Worm (Caenorhabditis elegans): ENCODE results near the gene mrpl-21.

- TF ChIP-seq him-1 (tag; optimal IDR thresholded peaks at IDR 0.05) = no peak
- TF ChIP-seq dao-5 (tag; optimal IDR thresholded peaks at IDR 0.05) = no peak
- TF ChIP-seq W03F9.2 (tag; optimal IDR thresholded peaks at IDR 0.05) = no peak
These were observed 32.3 kb upstream of the mrpl-21 start for ce11 chrIII:4275704-4276103.

All from whole organism, L4/young adult.